Worm (Caenorhabditis elegans) whole organism, early embryonic: ENCODE data around the gene R07E4.1.
A peak's percentile ranks its signal among the peaks of the same experiment; 100 is the strongest.

Experiments used
- B0310.2 ChIP-seq: sonication (generic microtip); optimal IDR thresholded peaks from 2 replicates; lab custom pipeline; 2016; ENCODE audit warnings: mild to moderate bottlenecking, missing genetic modification characterization, missing compliant biosample characterization
- F13C5.2 ChIP-seq: sonication (generic microtip); optimal IDR thresholded peaks from 2 replicates; lab custom pipeline; 2017; ENCODE audit warnings: mild to moderate bottlenecking, missing genetic modification characterization, inconsistent platforms, missing compliant biosample characterization
- aly-1 ChIP-seq: sonication (generic microtip); optimal IDR thresholded peaks from 2 replicates; lab custom pipeline; 2016; ENCODE audit warnings: missing genetic modification characterization, missing compliant biosample characterization
- ama-1 ChIP-seq: fragments of 150-350 bp; optimal IDR thresholded peaks from 2 replicates; lab custom pipeline; 2014
- ceh-13 ChIP-seq: fragments of 200-800 bp; sonication (Bioruptor generic); optimal IDR thresholded peaks from 2 replicates; lab custom pipeline; 2018; ENCODE audit warnings: mild to moderate bottlenecking, missing genetic modification characterization, missing compliant biosample characterization
- ceh-36 ChIP-seq: sonication (generic microtip); optimal IDR thresholded peaks from 2 replicates; lab custom pipeline; 2016; ENCODE audit warnings: missing genetic modification characterization, inconsistent platforms, missing compliant biosample characterization
- ets-7 ChIP-seq: sonication (generic microtip); optimal IDR thresholded peaks from 2 replicates; lab custom pipeline; 2016; ENCODE audit warnings: missing genotype, missing genetic modification characterization, missing compliant biosample characterization
- flt-1 ChIP-seq: fragments of 200-800 bp; sonication (Bioruptor generic); IDR thresholded peaks from 2 replicates; pipeline ENCODE4 v1.3.6; 2022; ENCODE audit warnings: missing genetic modification characterization, missing compliant biosample characterization
- hmbx-1 ChIP-seq: sonication (generic microtip); optimal IDR thresholded peaks from 2 replicates; lab custom pipeline; 2016; ENCODE audit warnings: mild to moderate bottlenecking, missing genetic modification characterization, missing compliant biosample characterization
- hmg-4 ChIP-seq: fragments of 200-800 bp; sonication (Bioruptor generic); optimal IDR thresholded peaks from 2 replicates; lab custom pipeline; 2018; ENCODE audit warnings: mild to moderate bottlenecking, missing genetic modification characterization, missing compliant biosample characterization
- hnd-1 ChIP-seq: sonication (generic microtip); optimal IDR thresholded peaks from 2 replicates; lab custom pipeline; 2016; ENCODE audit warnings: missing genetic modification characterization, missing compliant biosample characterization
- pes-1 ChIP-seq: fragments of 200-800 bp; sonication (Bioruptor generic); IDR thresholded peaks from 2 replicates; pipeline ENCODE4 v1.3.6; 2022; ENCODE audit warnings: missing genetic modification reagents, missing genetic modification characterization, missing compliant biosample characterization
- scrt-1 ChIP-seq: fragments of 200-800 bp; sonication (Bioruptor generic); IDR thresholded peaks from 2 replicates; pipeline ENCODE4 v1.3.6; 2022; ENCODE audit warnings: missing genetic modification characterization, missing compliant biosample characterization
- sea-1 ChIP-seq: fragments of 200-800 bp; sonication (Bioruptor generic); conservative IDR thresholded peaks from 2 replicates; pipeline ENCODE4 v1.3.6; 2022; ENCODE audit warnings: missing genetic modification characterization, missing compliant biosample characterization
- tbx-11 ChIP-seq: fragments of 200-800 bp; sonication (Bioruptor generic); IDR thresholded peaks from 2 replicates; pipeline ENCODE4 v1.3.6; 2022; ENCODE audit warnings: missing genetic modification characterization, missing compliant biosample characterization
- tbx-37 ChIP-seq: fragments of 200-800 bp; sonication (Bioruptor generic); conservative IDR thresholded peaks from 2 replicates; pipeline ENCODE4 v1.3.6; 2022; ENCODE audit warnings: missing genetic modification reagents, missing genetic modification characterization, missing compliant biosample characterization
- tra-4 ChIP-seq: sonication (generic microtip); optimal IDR thresholded peaks from 2 replicates; lab custom pipeline; 2017; ENCODE audit warnings: missing genetic modification characterization, missing compliant biosample characterization

The R07E4.1 gene

DNA sequence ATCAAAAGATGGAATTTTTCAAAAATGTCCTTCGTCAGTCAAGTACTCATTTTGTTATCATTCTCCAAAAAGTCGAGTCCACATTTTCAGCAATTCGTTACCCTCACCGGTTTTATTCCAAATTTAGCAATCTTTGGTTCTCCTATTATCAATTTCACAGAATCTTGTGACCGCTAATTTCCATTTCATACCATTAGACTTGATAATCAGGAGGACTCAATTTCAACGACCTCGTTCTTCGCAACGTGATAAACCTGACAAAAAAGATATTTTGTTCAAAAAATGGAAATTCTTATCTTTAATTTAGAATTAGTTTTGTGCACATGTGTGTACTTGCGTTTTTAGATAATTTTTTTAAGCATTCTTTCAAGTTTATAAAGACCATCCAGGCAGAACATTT is 3.6 kb downstream of the R07E4.1 start:
- no peak for TF ChIP-seq ets-7 (tag; lab: Kevin White, UChicago)
- TF ChIP-seq B0310.2 = no peak
- no peak for TF ChIP-seq ceh-36 (tag; lab: Kevin White, UChicago)
- TF ChIP-seq tra-4 (tag; lab: Kevin White, UChicago) = no peak
- TF ChIP-seq pes-1 (GFP tag; lab: Robert Waterston, UW) = no peak
- TF ChIP-seq ceh-13 (GFP tag; lab: Kevin White, UChicago) = no peak
- TF ChIP-seq tbx-37 (GFP tag; lab: Robert Waterston, UW) = no peak
- no peak for TF ChIP-seq hnd-1 (tag; lab: Kevin White, UChicago)
- TF ChIP-seq hmg-4 = no peak
- no peak for TF ChIP-seq hmbx-1 (tag; lab: Kevin White, UChicago)
- TF ChIP-seq aly-1 (tag; lab: Kevin White, UChicago) = no peak

DNA sequence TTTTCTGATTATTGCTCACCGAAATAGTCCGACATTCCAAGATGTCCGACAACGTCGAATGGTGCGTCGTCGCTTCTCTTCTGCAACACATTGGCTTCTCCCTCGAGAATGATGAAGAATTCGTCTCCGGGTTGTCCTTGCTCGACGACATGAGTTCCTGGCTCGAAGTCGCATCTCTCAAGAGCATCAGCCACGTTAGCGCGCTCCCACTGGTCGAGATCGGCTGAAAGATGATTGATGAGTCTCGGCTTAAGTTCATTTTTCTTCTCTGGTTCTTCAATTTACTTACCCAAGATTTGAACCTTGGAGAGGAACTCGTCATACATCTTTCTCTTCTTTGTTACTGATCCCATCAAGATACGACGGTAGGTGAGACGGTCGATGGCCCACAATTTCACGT is 13.3 kb downstream of the R07E4.1 start:
- TF ChIP-seq ama-1 (lab: Kevin White, UChicago) (no peak), hmbx-1 (tag; lab: Kevin White, UChicago) (no peak), scrt-1 (GFP tag; lab: Robert Waterston, UW) (no peak)

DNA sequence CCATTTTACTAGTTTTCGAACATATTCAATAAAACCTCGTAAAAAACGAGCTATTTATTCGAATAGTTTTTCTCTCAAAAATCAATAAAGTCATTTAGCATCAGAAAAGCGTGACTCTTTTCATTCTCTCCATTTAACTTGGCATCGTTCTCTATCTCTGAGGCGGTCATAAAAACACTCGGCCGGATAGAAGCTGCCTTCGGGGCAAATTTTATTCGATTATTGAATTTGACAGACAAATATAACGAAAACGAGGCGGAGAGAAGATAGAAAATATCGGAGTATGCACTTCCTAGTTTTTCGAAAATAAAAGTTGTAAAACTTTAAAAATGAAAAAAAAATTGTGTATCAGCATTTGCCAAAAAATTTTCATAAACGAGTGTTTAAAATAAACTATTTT is 16.3 kb downstream of the R07E4.1 start:
- TF ChIP-seq ets-7 (tag; lab: Kevin White, UChicago) (no peak), B0310.2 (no peak), tra-4 (tag; lab: Kevin White, UChicago) (no peak), sea-1 (GFP tag; lab: Robert Waterston, UW) (no peak), flt-1 (GFP tag; lab: Robert Waterston, UW) (no peak), pes-1 (GFP tag; lab: Robert Waterston, UW) (no peak), hmbx-1 (tag; lab: Kevin White, UChicago) (no peak), scrt-1 (GFP tag; lab: Robert Waterston, UW) (no peak), ceh-13 (GFP tag; lab: Kevin White, UChicago) (no peak), F13C5.2 (no peak), hnd-1 (tag; lab: Kevin White, UChicago) (no peak), aly-1 (tag; lab: Kevin White, UChicago) (no peak), tbx-37 (GFP tag; lab: Robert Waterston, UW) (no peak), tbx-11 (GFP tag; lab: Robert Waterston, UW) (no peak), hmg-4 (no peak)

DNA sequence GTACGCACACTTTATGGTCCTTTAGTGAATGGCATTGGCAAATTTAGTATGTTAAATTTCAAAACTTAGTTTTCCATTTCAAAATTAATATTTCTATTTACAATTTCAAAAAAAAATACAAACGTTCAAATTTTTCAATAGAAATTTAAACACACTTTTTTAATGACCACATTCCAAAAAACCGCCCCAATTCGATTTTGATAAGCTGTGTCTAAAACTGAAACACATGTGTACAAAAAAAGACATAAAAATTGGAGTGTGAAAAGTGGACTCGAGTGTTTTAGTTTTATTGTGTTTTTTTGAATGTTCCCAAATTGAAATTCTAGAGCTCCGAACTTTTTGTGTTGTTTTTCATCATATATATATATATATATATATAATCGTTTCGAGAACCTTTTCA is 16.8 kb downstream of the R07E4.1 start:
- TF ChIP-seq hmbx-1 (tag; lab: Kevin White, UChicago) = no peak
- TF ChIP-seq B0310.2 = no peak

DNA sequence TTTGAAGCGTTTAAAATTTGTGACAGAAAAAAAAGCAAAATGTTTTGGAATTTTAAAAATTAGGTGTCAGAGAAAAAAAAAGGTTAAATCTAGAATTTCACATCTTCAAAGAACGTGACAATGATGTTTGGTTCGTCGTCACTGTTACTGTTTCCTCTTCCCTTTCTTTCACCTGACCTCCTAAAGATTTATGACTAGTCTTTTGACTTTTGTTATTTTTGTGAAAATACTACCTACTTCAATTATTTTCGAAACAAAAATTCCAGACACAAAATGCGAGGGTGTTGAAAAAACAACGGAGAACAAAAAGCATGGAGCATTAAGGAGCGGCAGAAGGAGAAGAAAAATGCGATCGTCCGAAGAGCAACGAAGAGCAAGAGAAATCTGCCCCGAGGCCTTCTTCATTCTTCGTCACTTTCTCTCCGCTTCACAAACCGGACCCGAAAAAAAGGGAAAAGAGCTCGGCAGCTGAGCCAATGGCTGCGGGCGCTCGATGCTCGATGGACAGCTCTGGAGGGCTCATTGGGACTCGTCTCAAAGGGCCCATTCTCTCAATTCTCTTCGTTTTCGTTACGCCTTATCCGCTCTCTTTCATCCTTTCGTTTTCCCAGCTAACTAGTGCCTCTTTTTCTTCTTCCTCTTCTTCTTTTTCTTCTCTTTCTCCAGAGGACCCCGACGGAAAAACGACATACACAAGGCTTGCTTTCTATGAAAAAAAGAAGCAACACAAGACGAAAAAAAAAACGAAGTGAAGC is 17.5 kb downstream of the R07E4.1 start:
- TF ChIP-seq ets-7 (tag; lab: Kevin White, UChicago) (no peak), ama-1 (lab: Kevin White, UChicago) (no peak), hmg-4 (peak; percentile 11), ceh-13 (GFP tag; lab: Kevin White, UChicago) (no peak)

DNA sequence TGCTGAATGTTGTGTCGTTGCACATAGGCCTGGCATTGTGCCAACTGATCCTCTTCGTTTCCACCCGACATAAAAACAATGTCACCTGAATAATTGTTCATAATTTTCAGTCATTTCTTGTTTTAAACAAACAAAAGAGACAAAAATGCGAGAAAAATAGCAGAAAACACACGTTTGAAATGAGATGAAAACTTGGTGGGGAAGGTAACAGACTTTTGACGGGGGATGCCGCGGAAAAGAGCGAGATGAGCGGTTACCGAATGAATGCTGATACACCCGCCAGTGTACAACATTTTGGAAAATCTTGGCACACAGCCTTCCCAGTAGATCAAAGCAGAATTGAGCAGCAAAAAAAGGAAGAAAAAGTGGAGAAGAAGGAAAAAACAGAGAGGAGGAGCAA is 18.8 kb downstream of the R07E4.1 start, which contains the start of gene kin-2:
Gene kin-2 (minus strand): TSS at position 101 of the 400 bp plus-strand sequence.
- TF ChIP-seq hmbx-1 (tag; lab: Kevin White, UChicago) (no peak), ceh-36 (tag; lab: Kevin White, UChicago) (no peak), hnd-1 (tag; lab: Kevin White, UChicago) (no peak), ets-7 (tag; lab: Kevin White, UChicago) (no peak), ceh-13 (GFP tag; lab: Kevin White, UChicago) (no peak), tbx-11 (GFP tag; lab: Robert Waterston, UW) (no peak), flt-1 (GFP tag; lab: Robert Waterston, UW) (no peak), sea-1 (GFP tag; lab: Robert Waterston, UW) (no peak), tra-4 (tag; lab: Kevin White, UChicago) (no peak), scrt-1 (GFP tag; lab: Robert Waterston, UW) (no peak), hmg-4 (no peak), F13C5.2 (no peak), pes-1 (GFP tag; lab: Robert Waterston, UW) (no peak), tbx-37 (GFP tag; lab: Robert Waterston, UW) (no peak), ama-1 (lab: Kevin White, UChicago) (no peak), B0310.2 (no peak)

DNA sequence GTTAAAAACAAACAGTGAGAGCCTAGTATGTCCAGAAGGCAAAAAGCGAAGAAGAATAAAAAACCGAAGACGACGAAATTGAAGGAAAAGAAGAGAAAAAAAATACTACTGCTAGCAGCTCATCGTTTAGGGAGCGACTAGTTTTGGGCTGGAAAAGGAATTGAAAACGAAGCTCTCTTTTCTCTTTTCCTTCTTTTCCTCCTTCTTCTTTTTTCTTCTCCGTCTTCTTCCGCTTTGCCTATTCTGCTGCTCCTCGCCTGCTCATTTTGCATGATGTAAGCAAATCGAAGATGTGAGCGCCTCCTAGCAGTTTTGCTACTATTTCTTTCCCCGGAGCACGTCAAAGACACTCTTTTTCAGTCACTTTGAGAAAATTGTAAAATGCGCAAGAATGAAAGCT is 22.8 kb downstream of the R07E4.1 start:
- TF ChIP-seq ama-1 (lab: Kevin White, UChicago) (no peak), sea-1 (GFP tag; lab: Robert Waterston, UW) (no peak), ets-7 (tag; lab: Kevin White, UChicago) (no peak), scrt-1 (GFP tag; lab: Robert Waterston, UW) (no peak), flt-1 (GFP tag; lab: Robert Waterston, UW) (no peak)

DNA sequence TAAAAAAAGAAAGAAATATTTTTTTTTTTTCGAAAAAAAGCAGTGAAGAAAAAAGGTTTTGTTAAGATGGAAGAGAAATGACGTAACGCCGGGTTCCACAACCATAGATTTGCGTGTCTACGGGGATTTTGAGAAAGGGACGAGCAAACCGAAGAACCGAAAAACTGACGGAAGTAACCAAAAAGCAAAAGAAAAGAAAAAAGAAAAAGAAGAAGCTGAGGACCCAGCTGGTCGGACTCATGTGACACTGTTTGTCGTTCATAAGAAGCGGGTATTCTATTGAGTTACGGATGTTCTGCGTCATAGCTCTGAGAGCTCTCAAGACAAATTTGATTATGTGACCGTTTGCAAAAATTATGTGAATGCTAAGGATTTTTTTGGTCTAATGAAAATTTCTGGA is 23.9 kb downstream of the R07E4.1 start:
- no peak for TF ChIP-seq ets-7 (tag; lab: Kevin White, UChicago)
- TF ChIP-seq flt-1 (GFP tag; lab: Robert Waterston, UW) = no peak
- no peak for TF ChIP-seq ceh-36 (tag; lab: Kevin White, UChicago)
- TF ChIP-seq hmg-4 = no peak
- no peak for TF ChIP-seq hmbx-1 (tag; lab: Kevin White, UChicago)
- no peak for TF ChIP-seq ama-1 (lab: Kevin White, UChicago)
- no peak for TF ChIP-seq B0310.2
- no peak for TF ChIP-seq ceh-13 (GFP tag; lab: Kevin White, UChicago)
- TF ChIP-seq pes-1 (GFP tag; lab: Robert Waterston, UW) = no peak
- no peak for TF ChIP-seq tra-4 (tag; lab: Kevin White, UChicago)
- no peak for TF ChIP-seq aly-1 (tag; lab: Kevin White, UChicago)
- no peak for TF ChIP-seq tbx-11 (GFP tag; lab: Robert Waterston, UW)
- TF ChIP-seq F13C5.2 = no peak
- TF ChIP-seq tbx-37 (GFP tag; lab: Robert Waterston, UW) = no peak
